Worm (Caenorhabditis elegans): ENCODE measurements around the gene tre-3.

ce11 chrV:11674594-11675579 is 40.8 kb downstream of the tre-3 start:
- no peak for TF ChIP-seq aha-1 (tag; optimal IDR thresholded peaks at IDR 0.05)
- TF ChIP-seq nhr-12 (tag; optimal IDR thresholded peaks at IDR 0.05): no peak
- TF ChIP-seq blmp-1 (tag; optimal IDR thresholded peaks at IDR 0.05): peak; percentile 70
- TF ChIP-seq pqm-1 (tag; optimal IDR thresholded peaks at IDR 0.05): no peak
- no peak for TF ChIP-seq jun-1 (tag; optimal IDR thresholded peaks at IDR 0.05)
- peak; percentile 5 for TF ChIP-seq tbx-2 (tag; optimal IDR thresholded peaks at IDR 0.05)
- no peak for TF ChIP-seq mep-1 (tag; optimal IDR thresholded peaks at IDR 0.05)
- TF ChIP-seq snpc-4 (tag; optimal IDR thresholded peaks at IDR 0.05): no peak
- TF ChIP-seq elt-3 (tag; optimal IDR thresholded peaks at IDR 0.05): peak in 3 of 6 experiments; percentile 14 to 46 (median 17)
